Fruit fly (Drosophila melanogaster): ENCODE measurements around the gene Thor.

- TF ChIP-seq ey (GFP tag; optimal IDR thresholded peaks at IDR 0.05) (no peak), pan (optimal IDR thresholded peaks at IDR 0.05) (no peak), usp (GFP tag; optimal IDR thresholded peaks at IDR 0.05) (no peak)
These were observed 1.6 kb downstream of the Thor start for dm6 chr2L:3479697-3480442.

Data from whole organism, wandering third instar larva.